Fruit fly (Drosophila melanogaster): Measurements from ENCODE around the gene FoxP.

Gene FoxP

dm6 chr3R:9677734-9678341, 52.8 kb downstream of the FoxP start, which contains the start of gene p23 (continued):
- TF ChIP-seq Gsc (GFP tag; IDR thresholded peaks at IDR 0.05): no peak
- no peak for TF ChIP-seq mirr (GFP tag; optimal IDR thresholded peaks at IDR 0.05)
- TF ChIP-seq jing (GFP tag; optimal IDR thresholded peaks at IDR 0.05): no peak
- no peak for TF ChIP-seq CG1832 (GFP tag; optimal IDR thresholded peaks at IDR 0.05)
- no peak for TF ChIP-seq bowl (GFP tag; IDR thresholded peaks at IDR 0.05)
- TF ChIP-seq CG4854 (GFP tag; optimal IDR thresholded peaks at IDR 0.05): no peak
- TF ChIP-seq Gug (GFP tag; IDR thresholded peaks at IDR 0.05): no peak
- TF ChIP-seq nmo (GFP tag; optimal IDR thresholded peaks at IDR 0.05): peak; percentile 49
- no peak for TF ChIP-seq ac (GFP tag; optimal IDR thresholded peaks at IDR 0.05)
- TF ChIP-seq CG12391 (tag; optimal IDR thresholded peaks at IDR 0.05): peak; percentile 30
- TF ChIP-seq MBD-R2 (GFP tag; IDR thresholded peaks at IDR 0.05): peak; percentile 87
- peak; percentile 59 for TF ChIP-seq vvl (GFP tag; IDR thresholded peaks at IDR 0.05)
- no peak for TF ChIP-seq az2 (GFP tag; optimal IDR thresholded peaks at IDR 0.05)
- peak; percentile 82 for TF ChIP-seq sd (tag; optimal IDR thresholded peaks at IDR 0.05)
- no peak for TF ChIP-seq CG8388 (GFP tag; optimal IDR thresholded peaks at IDR 0.05)
- TF ChIP-seq CG11504 (tag; optimal IDR thresholded peaks at IDR 0.05): no peak
- peak; percentile 75 for TF ChIP-seq CG15601 (tag; optimal IDR thresholded peaks at IDR 0.05)
- TF ChIP-seq chn (GFP tag; optimal IDR thresholded peaks at IDR 0.05): no peak
- no peak for TF ChIP-seq sc (optimal IDR thresholded peaks at IDR 0.05)
- no peak for TF ChIP-seq sc (GFP tag; optimal IDR thresholded peaks at IDR 0.05)
- no peak for TF ChIP-seq Hmx (GFP tag; optimal IDR thresholded peaks at IDR 0.05)
- TF ChIP-seq YL-1 (GFP tag; optimal IDR thresholded peaks at IDR 0.05): peak; percentile 84
- TF ChIP-seq gfzf (GFP tag; optimal IDR thresholded peaks at IDR 0.05): peak; percentile 98
- no peak for TF ChIP-seq Rx (GFP tag; IDR thresholded peaks at IDR 0.05)
- TF ChIP-seq CG1529 (GFP tag; optimal IDR thresholded peaks at IDR 0.05): no peak
- no peak for TF ChIP-seq klu (GFP tag; IDR thresholded peaks at IDR 0.05)
- no peak for TF ChIP-seq CG2202 (tag; optimal IDR thresholded peaks at IDR 0.05)
- peak; percentile 73; the same call in 1 of the 3 replicates for TF ChIP-seq CG34422 (GFP tag; IDR thresholded peaks at IDR 0.05)
- no peak for TF ChIP-seq maf-S (GFP tag; optimal IDR thresholded peaks at IDR 0.05)
- TF ChIP-seq CG13287 (GFP tag; IDR thresholded peaks at IDR 0.05; ENCODE audit: partially characterized antibody): peak; percentile 55; the same call in 1 of the 2 replicates
- TF ChIP-seq CG6175 (GFP tag; IDR thresholded peaks at IDR 0.05): no peak
- TF ChIP-seq Chrac-16 (GFP tag; optimal IDR thresholded peaks at IDR 0.05): no peak
- TF ChIP-seq CG32772 (GFP tag; IDR thresholded peaks at IDR 0.05): no peak
- TF ChIP-seq CG11456 (GFP tag; IDR thresholded peaks at IDR 0.05): no peak
- TF ChIP-seq wor (GFP tag; IDR thresholded peaks at IDR 0.05): no peak
- peak; percentile 96 for TF ChIP-seq bigmax (GFP tag; optimal IDR thresholded peaks at IDR 0.05)
- no peak for TF ChIP-seq cad (GFP tag; optimal IDR thresholded peaks at IDR 0.05)
- no peak for TF ChIP-seq Antp (GFP tag; optimal IDR thresholded peaks at IDR 0.05)
- no peak for TF ChIP-seq ems (GFP tag; optimal IDR thresholded peaks at IDR 0.05)
- TF ChIP-seq C15 (GFP tag; IDR thresholded peaks at IDR 0.05): no peak
- TF ChIP-seq tna (GFP tag; IDR thresholded peaks at IDR 0.05; ENCODE audit: partially characterized antibody): peak; percentile 9; the same call in 1 of the 2 replicates
- no peak for TF ChIP-seq CG34376 (GFP tag; optimal IDR thresholded peaks at IDR 0.05)
- TF ChIP-seq CG1603 (tag; optimal IDR thresholded peaks at IDR 0.05): peak; percentile 86
- no peak for TF ChIP-seq jigr1 (GFP tag; IDR thresholded peaks at IDR 0.05)
- TF ChIP-seq nom (GFP tag; optimal IDR thresholded peaks at IDR 0.05): no peak
- TF ChIP-seq CG9797 (GFP tag; optimal IDR thresholded peaks at IDR 0.05): peak; percentile 90
- no peak for TF ChIP-seq Camta (GFP tag; optimal IDR thresholded peaks at IDR 0.05)
- TF ChIP-seq CG14050 (GFP tag; IDR thresholded peaks at IDR 0.05): no peak
- TF ChIP-seq Optix (GFP tag; IDR thresholded peaks at IDR 0.05): no peak
- TF ChIP-seq Fer3 (tag; optimal IDR thresholded peaks at IDR 0.05): no peak
- no peak for TF ChIP-seq Nf-YC (tag; optimal IDR thresholded peaks at IDR 0.05)
